Worm (Caenorhabditis elegans) whole organism, midembryonic: Measurements from ENCODE around the gene F38E1.10.

ENCODE experiments used
- T22C8.4 ChIP-seq: fragments of 200-800 bp; sonication (Bioruptor generic); IDR thresholded peaks from 2 replicates; pipeline ENCODE4 v1.3.6; 2022; ENCODE audit warnings: missing genetic modification characterization, missing compliant biosample characterization
- cog-1 ChIP-seq: sonication (generic microtip); optimal IDR thresholded peaks from 2 replicates; lab custom pipeline; 2016; ENCODE audit warnings: missing genetic modification characterization, missing compliant biosample characterization
- flt-1 ChIP-seq: fragments of 200-800 bp; sonication (Bioruptor generic); IDR thresholded peaks from 2 replicates; pipeline ENCODE4 v1.3.6; 2022; ENCODE audit warnings: missing genetic modification characterization, missing compliant biosample characterization
- klf-2 ChIP-seq: fragments of 200-800 bp; sonication (Bioruptor generic); conservative IDR thresholded peaks from 2 replicates; pipeline ENCODE4 v1.3.6; 2022; ENCODE audit warnings: missing genetic modification reagents, missing genetic modification characterization, missing compliant biosample characterization
- med-1 ChIP-seq: sonication (generic microtip); optimal IDR thresholded peaks from 2 replicates; lab custom pipeline; 2017; ENCODE audit warnings: missing genetic modification characterization, mild to moderate bottlenecking, missing compliant biosample characterization, antibody characterized with exemption, missing genetic modification reagents; ENCODE audit not compliant: insufficient read depth
- ref-1 ChIP-seq: fragments of 200-800 bp; sonication (Bioruptor generic); conservative IDR thresholded peaks from 2 replicates; pipeline ENCODE4 v1.3.6; 2022; ENCODE audit warnings: missing genetic modification reagents, missing genetic modification characterization, missing compliant biosample characterization
- tab-1 ChIP-seq: fragments of 200-800 bp; sonication (Bioruptor generic); IDR thresholded peaks from 2 replicates; pipeline ENCODE4 v1.3.6; 2022; ENCODE audit warnings: missing genetic modification characterization, missing compliant biosample characterization
- ztf-29 ChIP-seq: fragments of 200-800 bp; sonication (Bioruptor generic); IDR thresholded peaks from 2 replicates; pipeline ENCODE4 v1.3.6; 2022; ENCODE audit warnings: missing genetic modification reagents, missing genetic modification characterization, missing compliant biosample characterization

DNA sequence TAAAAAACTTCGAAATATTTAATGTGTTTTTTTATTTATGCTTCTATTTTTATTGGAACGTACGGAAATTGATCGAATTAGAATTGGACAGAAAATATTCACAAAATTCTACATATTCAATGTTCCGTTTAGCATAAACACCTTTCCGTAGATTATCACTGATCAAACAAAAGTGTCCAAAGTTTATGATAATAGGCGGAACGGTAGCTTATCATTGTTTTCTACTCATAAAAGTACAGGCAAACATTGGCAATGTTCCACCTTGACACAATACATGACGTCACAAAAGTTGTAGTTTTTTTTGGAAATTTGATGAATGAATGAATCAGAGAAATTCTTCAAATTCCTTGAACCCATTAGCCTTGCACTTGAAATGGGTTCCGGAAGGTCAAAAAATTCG lies 28.6 kb upstream of the F38E1.10 start:
- TF ChIP-seq cog-1 = no peak
- TF ChIP-seq ref-1 = no peak
- no peak for TF ChIP-seq tab-1 (GFP tag; lab: Robert Waterston, UW)
- no peak for TF ChIP-seq flt-1 (GFP tag; lab: Robert Waterston, UW)
- no peak for TF ChIP-seq med-1 (GFP tag; lab: Kevin White, UChicago)
- no peak for TF ChIP-seq T22C8.4
- no peak for TF ChIP-seq ztf-29 (GFP tag; lab: Robert Waterston, UW)
- TF ChIP-seq klf-2 = no peak
